Fruit fly (Drosophila melanogaster): ENCODE results near the gene CG3916.
A peak's percentile ranks its signal among the peaks of the same experiment; 100 is the strongest.

The CG3916 gene

DNA sequence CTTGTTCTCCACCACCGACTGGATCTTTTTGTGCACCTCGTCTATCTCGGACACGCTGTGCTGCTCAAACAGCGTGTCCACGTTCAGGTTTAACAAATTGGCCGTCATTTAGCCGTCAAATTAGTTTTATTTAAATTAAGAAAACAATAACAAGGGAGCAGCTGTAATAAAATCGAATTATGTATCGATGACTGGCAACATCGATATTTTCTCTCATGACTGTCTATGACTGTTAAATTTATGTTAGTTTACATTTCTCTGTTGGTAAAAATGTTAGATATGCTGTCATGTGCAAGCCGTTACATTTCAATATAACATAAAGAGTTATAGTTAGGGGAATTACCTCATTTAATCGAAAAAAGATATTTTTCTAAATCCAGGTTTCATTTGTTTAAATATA, 9.7 kb upstream of the CG3916 start, which contains the start of gene Cog1:
TSS of gene Cog1 (minus strand) at position 190 of the 400 bp plus-strand sequence.
- peak; percentile 13 for TF ChIP-seq svp (GFP tag)
- TF ChIP-seq Ets96B (tag; optimal IDR thresholded peaks at IDR 0.05): no peak

DNA sequence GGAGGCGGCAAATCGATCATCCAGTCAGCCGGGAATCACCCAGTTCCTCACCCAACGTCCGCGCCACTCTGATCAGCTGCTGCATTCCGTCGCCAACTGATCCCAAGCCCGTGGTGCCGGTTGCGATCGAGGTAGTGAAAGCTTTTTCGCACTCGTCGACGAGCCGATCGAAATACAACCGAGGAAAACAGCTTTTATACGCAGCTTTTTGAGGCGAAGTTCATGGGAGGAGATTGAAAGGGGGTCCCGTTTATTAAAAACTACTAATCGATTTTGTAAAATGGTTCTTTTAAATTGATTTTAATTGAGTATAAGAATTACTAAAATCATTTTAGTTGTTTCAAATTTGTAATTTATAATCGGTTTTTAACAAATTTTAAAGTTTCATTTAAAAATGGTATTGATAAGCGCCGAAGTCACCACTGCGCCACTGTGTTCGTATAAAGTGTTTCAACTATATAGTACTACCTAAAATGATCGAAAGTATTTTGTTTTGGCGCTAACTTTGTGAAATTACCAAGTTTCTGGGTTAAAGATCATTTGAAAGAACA, 7.8 kb upstream of the CG3916 start, which contains the start of gene CG4860:
TSS of gene CG4860 (minus strand) at position 99 of the 551 bp plus-strand sequence.
- TF ChIP-seq spab (GFP tag; optimal IDR thresholded peaks at IDR 0.05) (no peak), CG7368 (GFP tag; optimal IDR thresholded peaks at IDR 0.05) (peak; percentile 87), pdm3 (GFP tag; optimal IDR thresholded peaks at IDR 0.05) (peak; percentile 89), esn (GFP tag; optimal IDR thresholded peaks at IDR 0.05) (peak; percentile 94), fd85E (GFP tag; optimal IDR thresholded peaks at IDR 0.05) (peak; percentile 34), CG3032 (tag; optimal IDR thresholded peaks at IDR 0.05) (peak; percentile 82), Smox (GFP tag; optimal IDR thresholded peaks at IDR 0.05) (peak; percentile 87), svp (GFP tag) (peak; percentile 93), CG6808 (GFP tag; optimal IDR thresholded peaks at IDR 0.05) (peak; percentile 70), lz (GFP tag; optimal IDR thresholded peaks at IDR 0.05) (peak; percentile 92), CG9139 (GFP tag; optimal IDR thresholded peaks at IDR 0.05) (no peak), salr (GFP tag; optimal IDR thresholded peaks at IDR 0.05) (peak; percentile 38 to 82), CG6276 (GFP tag; optimal IDR thresholded peaks at IDR 0.05) (peak; percentile 84), CG8119 (GFP tag; IDR thresholded peaks at IDR 0.05) (peak; percentile 91), CG3919 (GFP tag; optimal IDR thresholded peaks at IDR 0.05) (peak; percentile 90), dsx (GFP tag; optimal IDR thresholded peaks at IDR 0.05; ENCODE audit: poor library complexity, severe bottlenecking) (no peak), Sox15 (GFP tag; optimal IDR thresholded peaks at IDR 0.05) (peak; percentile 59), CG16779 (tag; optimal IDR thresholded peaks at IDR 0.05) (peak; percentile 61), Eip78C (GFP tag) (peak; percentile 97), CG4318 (GFP tag; optimal IDR thresholded peaks at IDR 0.05) (peak; percentile 63), ss (GFP tag; optimal IDR thresholded peaks at IDR 0.05) (peak in 1 of 2 experiments; percentile 55), Hr4 (GFP tag; optimal IDR thresholded peaks at IDR 0.05) (peak; percentile 92), CG11902 (GFP tag; optimal IDR thresholded peaks at IDR 0.05) (peak; percentile 67), net (GFP tag; optimal IDR thresholded peaks at IDR 0.05) (peak; percentile 90), CG11762 (GFP tag; optimal IDR thresholded peaks at IDR 0.05; ENCODE audit: insufficient read depth) (peak; percentile 77), cyc (GFP tag; optimal IDR thresholded peaks at IDR 0.05) (peak; percentile 85), Hr38 (GFP tag; optimal IDR thresholded peaks at IDR 0.05) (peak; percentile 36), CG10669 (GFP tag; optimal IDR thresholded peaks at IDR 0.05) (peak; percentile 79), Sox14 (GFP tag; optimal IDR thresholded peaks at IDR 0.05) (peak; percentile 88), CG34406 (GFP tag; optimal IDR thresholded peaks at IDR 0.05) (peak; percentile 84), CG15336 (GFP tag; IDR thresholded peaks at IDR 0.05) (peak; percentile 91), CG31627 (GFP tag; optimal IDR thresholded peaks at IDR 0.05) (peak; percentile 89), eg (GFP tag; IDR thresholded peaks at IDR 0.05) (peak; percentile 94), vri (GFP tag; optimal IDR thresholded peaks at IDR 0.05) (peak; percentile 78), CG8632 (GFP tag; optimal IDR thresholded peaks at IDR 0.05) (peak; percentile 78), CG8319 (GFP tag; optimal IDR thresholded peaks at IDR 0.05) (peak; percentile 75), CG6854 (GFP tag; optimal IDR thresholded peaks at IDR 0.05) (peak; percentile 41), Eip75B (GFP tag; optimal IDR thresholded peaks at IDR 0.05) (peak; percentile 91), Gug (GFP tag; IDR thresholded peaks at IDR 0.05) (peak; percentile 82), CG6163 (GFP tag; IDR thresholded peaks at IDR 0.05) (peak; percentile 92), achi (GFP tag; optimal IDR thresholded peaks at IDR 0.05) (peak; percentile 89), OdsH (GFP tag; optimal IDR thresholded peaks at IDR 0.05) (peak; percentile 89), Ets96B (tag; optimal IDR thresholded peaks at IDR 0.05) (peak; percentile 78), Ets21C (GFP tag; optimal IDR thresholded peaks at IDR 0.05) (peak; percentile 83), CG1621 (tag; optimal IDR thresholded peaks at IDR 0.05) (peak; percentile 69), dac (GFP tag; optimal IDR thresholded peaks at IDR 0.05) (peak; percentile 67), Met (GFP tag; optimal IDR thresholded peaks at IDR 0.05) (peak; percentile 90), Sox102F (GFP tag; optimal IDR thresholded peaks at IDR 0.05) (peak; percentile 82), CG6792 (GFP tag; optimal IDR thresholded peaks at IDR 0.05) (peak; percentile 87)
